Fruit fly (Drosophila melanogaster) whole organism, embryonic: Measurements from ENCODE around the gene CG13409.

Experiments used
- Aef1 ChIP-seq: fragments of 200-800 bp; sonication (Bioruptor generic); IDR thresholded peaks from 3 replicates; pipeline ENCODE4 v1.3.6; 2022; ENCODE audit warnings: missing biosample characterization, missing genetic modification characterization
- CG10147 ChIP-seq: fragments of 200-800 bp; sonication (Bioruptor generic); optimal IDR thresholded peaks from 2 replicates; lab custom pipeline; 2019; ENCODE audit warnings: missing biosample characterization, mild to moderate bottlenecking, missing genetic modification characterization, moderate library complexity
- CG10543 ChIP-seq: fragments of 200-800 bp; sonication (Bioruptor generic); optimal IDR thresholded peaks from 3 replicates; lab custom pipeline; 2017; ENCODE audit warnings: missing biosample characterization, mild to moderate bottlenecking, missing genetic modification characterization, moderate library complexity
- CG10959 ChIP-seq: fragments of 200-800 bp; sonication (Bioruptor generic); IDR thresholded peaks from 2 replicates; pipeline ENCODE4 v1.3.6; 2022; ENCODE audit warnings: missing biosample characterization, missing genetic modification characterization
- CG11560 ChIP-seq: fragments of 200-800 bp; sonication (Bioruptor generic); IDR thresholded peaks from 3 replicates; pipeline ENCODE4 v1.3.6; 2022; ENCODE audit warnings: missing biosample characterization, missing genetic modification characterization
- CG11695 ChIP-seq: fragments of 200-800 bp; sonication (Bioruptor generic); IDR thresholded peaks from 3 replicates; pipeline ENCODE4 v1.3.6; 2022; ENCODE audit warnings: missing biosample characterization, missing genetic modification characterization
- CG12942 ChIP-seq: fragments of 200-800 bp; sonication (Bioruptor generic); optimal IDR thresholded peaks from 3 replicates; lab custom pipeline; 2016; ENCODE audit warnings: missing biosample characterization, missing genetic modification characterization
- CG13287 ChIP-seq: fragments of 200-800 bp; sonication (Bioruptor generic); IDR thresholded peaks from 2 replicates; pipeline ENCODE4 v1.3.6; 2022; ENCODE audit warnings: missing biosample characterization, missing genetic modification characterization; ENCODE audit not compliant: partially characterized antibody
- CG1529 ChIP-seq: fragments of 200-800 bp; sonication (Bioruptor generic); optimal IDR thresholded peaks from 3 replicates; lab custom pipeline; 2018; ENCODE audit warnings: missing biosample characterization, missing genetic modification characterization
- CG16813 ChIP-seq: fragments of 200-800 bp; sonication (Bioruptor generic); IDR thresholded peaks from 3 replicates; pipeline ENCODE4 v1.3.6; 2022; ENCODE audit warnings: missing biosample characterization, missing genetic modification characterization; ENCODE audit not compliant: partially characterized antibody
- CG17359 ChIP-seq: fragments of 200-800 bp; sonication (Bioruptor generic); optimal IDR thresholded peaks from 3 replicates; lab custom pipeline; 2018; ENCODE audit warnings: missing biosample characterization, mild to moderate bottlenecking, missing genetic modification characterization, moderate library complexity
- CG18764 ChIP-seq: fragments of 200-800 bp; sonication (Bioruptor generic); optimal IDR thresholded peaks from 3 replicates; lab custom pipeline; 2016; ENCODE audit warnings: missing biosample characterization, missing genetic modification characterization
- CG2120 ChIP-seq: fragments of 200-800 bp; sonication (Bioruptor generic); optimal IDR thresholded peaks from 3 replicates; lab custom pipeline; 2016; ENCODE audit warnings: missing biosample characterization, missing genetic modification characterization
- CG3065 ChIP-seq: fragments of 200-800 bp; sonication (Bioruptor generic); optimal IDR thresholded peaks from 2 replicates; lab custom pipeline; 2016; ENCODE audit warnings: missing biosample characterization, missing genetic modification characterization
- CG3281 ChIP-seq: fragments of 200-800 bp; sonication (Bioruptor generic); optimal IDR thresholded peaks from 3 replicates; lab custom pipeline; 2017; ENCODE audit warnings: missing biosample characterization, mild to moderate bottlenecking, missing genetic modification characterization
- CG3847 ChIP-seq: fragments of 200-800 bp; sonication (Bioruptor generic); IDR thresholded peaks from 2 replicates; pipeline ENCODE4 v1.3.6; 2022; ENCODE audit warnings: missing biosample characterization, missing genetic modification characterization
- CG42726 ChIP-seq: fragments of 200-800 bp; sonication (Bioruptor generic); IDR thresholded peaks from 2 replicates; pipeline ENCODE4 v1.3.6; 2022; ENCODE audit warnings: missing biosample characterization, missing genetic modification characterization; ENCODE audit not compliant: partially characterized antibody
- CG6791 ChIP-seq: fragments of 200-800 bp; sonication (Bioruptor generic); IDR thresholded peaks from 3 replicates; pipeline ENCODE4 v1.3.6; 2022; ENCODE audit warnings: missing biosample characterization, missing genetic modification characterization; ENCODE audit not compliant: partially characterized antibody
- CG7928 ChIP-seq: fragments of 200-800 bp; sonication (Bioruptor generic); optimal IDR thresholded peaks from 2 replicates; lab custom pipeline; 2017; ENCODE audit warnings: missing biosample characterization, mild to moderate bottlenecking, missing genetic modification characterization
- CG9797 ChIP-seq: fragments of 200-800 bp; sonication (Bioruptor generic); optimal IDR thresholded peaks from 3 replicates; lab custom pipeline; 2018; ENCODE audit warnings: missing biosample characterization, mild to moderate bottlenecking, missing genetic modification characterization
- Dp ChIP-seq: fragments of 200-800 bp; sonication (Bioruptor generic); optimal IDR thresholded peaks from 2 replicates; lab custom pipeline; 2018; ENCODE audit warnings: missing biosample characterization, mild to moderate bottlenecking, missing genetic modification characterization, moderate library complexity
- H15 ChIP-seq: fragments of 200-800 bp; sonication (Bioruptor generic); IDR thresholded peaks from 3 replicates; pipeline ENCODE4 v1.3.6; 2022; ENCODE audit warnings: missing biosample characterization, missing genetic modification characterization
- HHEX ChIP-seq: fragments of 200-800 bp; sonication (Bioruptor generic); optimal IDR thresholded peaks from 3 replicates; lab custom pipeline; 2017; ENCODE audit warnings: missing biosample characterization, mild to moderate bottlenecking, missing genetic modification characterization, missing genetic modification reagents
- HmgZ ChIP-seq: fragments of 200-800 bp; sonication (Bioruptor generic); optimal IDR thresholded peaks from 2 replicates; lab custom pipeline; 2018; ENCODE audit warnings: missing biosample characterization, mild to moderate bottlenecking, missing genetic modification characterization
- Jarid2 ChIP-seq: fragments of 200-800 bp; sonication (Bioruptor generic); optimal IDR thresholded peaks from 3 replicates; lab custom pipeline; 2017; ENCODE audit warnings: mild to moderate bottlenecking, missing biosample characterization, missing genetic modification reagents, missing genetic modification characterization
- Kr ChIP-seq: fragments of 200-800 bp; sonication (Bioruptor generic); optimal IDR thresholded peaks from 2 replicates; lab custom pipeline; 2017; ENCODE audit warnings: missing biosample characterization, mild to moderate bottlenecking, missing genetic modification characterization
- Ravus ChIP-seq: fragments of 200-800 bp; sonication (Bioruptor generic); IDR thresholded peaks from 2 replicates; pipeline ENCODE4 v1.3.6; 2022; ENCODE audit warnings: missing biosample characterization, missing genetic modification characterization
- Sox100B ChIP-seq: fragments of 200-800 bp; sonication (Bioruptor generic); optimal IDR thresholded peaks from 3 replicates; lab custom pipeline; 2018; ENCODE audit warnings: missing biosample characterization, mild to moderate bottlenecking, missing genetic modification characterization
- Stat92E ChIP-seq, 3 experiments: fragments of >200 bp in 2 of 3; fragments of 200-800 bp in 1 of 3; sonication (Bioruptor generic) in 1 of 3; optimal IDR thresholded peaks; 2 replicates each; lab custom pipeline; 2017 to 2019; ENCODE audit warnings: missing biosample characterization in 3 of 3, missing genetic modification characterization in 3 of 3, mild to moderate bottlenecking in 1 of 3, moderate library complexity in 1 of 3
- TFAM ChIP-seq: fragments of 200-800 bp; sonication (Bioruptor generic); optimal IDR thresholded peaks from 2 replicates; lab custom pipeline; 2017; ENCODE audit warnings: missing biosample characterization, missing genetic modification characterization, inconsistent platforms
- abd-A ChIP-seq: fragments of 200-800 bp; sonication (Bioruptor generic); optimal IDR thresholded peaks from 3 replicates; lab custom pipeline; 2019; ENCODE audit warnings: missing biosample characterization, mild to moderate bottlenecking, missing genetic modification characterization, moderate library complexity
- ara ChIP-seq: fragments of 200-800 bp; sonication (Bioruptor generic); IDR thresholded peaks from 2 replicates; pipeline ENCODE4 v1.3.6; 2022; ENCODE audit warnings: missing biosample characterization, missing genetic modification characterization
- az2 ChIP-seq: fragments of 200-800 bp; sonication (Bioruptor generic); optimal IDR thresholded peaks from 3 replicates; lab custom pipeline; 2016; ENCODE audit warnings: missing biosample characterization, missing genetic modification characterization
- cad ChIP-seq: fragments of >200 bp; optimal IDR thresholded peaks from 2 replicates; lab custom pipeline; 2017; ENCODE audit warnings: missing biosample characterization, missing genetic modification characterization
- chn ChIP-seq: fragments of 200-800 bp; sonication (Bioruptor generic); optimal IDR thresholded peaks from 2 replicates; lab custom pipeline; 2016; ENCODE audit warnings: missing biosample characterization, missing genetic modification characterization
- corto ChIP-seq: fragments of 200-800 bp; sonication (Bioruptor generic); optimal IDR thresholded peaks from 2 replicates; lab custom pipeline; 2016; ENCODE audit warnings: missing biosample characterization, mild to moderate bottlenecking, missing genetic modification characterization, moderate library complexity
- emc ChIP-seq: fragments of 200-800 bp; sonication (Bioruptor generic); optimal IDR thresholded peaks from 2 replicates; lab custom pipeline; 2016; ENCODE audit warnings: missing biosample characterization, missing genetic modification characterization
- en ChIP-seq: fragments of 200-800 bp; sonication (Bioruptor generic); optimal IDR thresholded peaks from 2 replicates; lab custom pipeline; 2016; ENCODE audit warnings: missing biosample characterization, missing genetic modification characterization
- eyg ChIP-seq: fragments of 200-800 bp; sonication (Bioruptor generic); optimal IDR thresholded peaks from 3 replicates; lab custom pipeline; 2016; ENCODE audit warnings: missing biosample characterization, missing genetic modification characterization
- gfzf ChIP-seq: fragments of 200-800 bp; sonication (Bioruptor generic); optimal IDR thresholded peaks from 2 replicates; lab custom pipeline; 2016; ENCODE audit warnings: missing biosample characterization, mild to moderate bottlenecking, missing genetic modification characterization, moderate library complexity
- ind ChIP-seq: fragments of 200-800 bp; sonication (Bioruptor generic); optimal IDR thresholded peaks from 3 replicates; lab custom pipeline; 2016; ENCODE audit warnings: missing biosample characterization, missing genetic modification characterization
- luna ChIP-seq: fragments of 200-800 bp; sonication (Bioruptor generic); optimal IDR thresholded peaks from 2 replicates; lab custom pipeline; 2016; ENCODE audit warnings: missing biosample characterization, missing genetic modification characterization
- nom ChIP-seq: fragments of 200-800 bp; sonication (Bioruptor generic); optimal IDR thresholded peaks from 2 replicates; lab custom pipeline; 2017; ENCODE audit warnings: missing biosample characterization, missing genetic modification characterization, mild to moderate bottlenecking, moderate library complexity, missing genetic modification reagents
- onecut ChIP-seq: fragments of 200-800 bp; sonication (Bioruptor generic); IDR thresholded peaks from 2 replicates; pipeline ENCODE4 v1.3.6; 2022; ENCODE audit warnings: missing biosample characterization, missing genetic modification characterization
- pfk ChIP-seq: fragments of 200-800 bp; sonication (Bioruptor generic); optimal IDR thresholded peaks from 2 replicates; lab custom pipeline; 2018; ENCODE audit warnings: missing biosample characterization, mild to moderate bottlenecking, missing genetic modification characterization, moderate library complexity
- pho ChIP-seq: fragments of 200-800 bp; sonication (Bioruptor generic); optimal IDR thresholded peaks from 2 replicates; lab custom pipeline; 2016; ENCODE audit warnings: missing biosample characterization, missing genetic modification characterization
- sd ChIP-seq: fragments of 200-800 bp; sonication (Bioruptor generic); optimal IDR thresholded peaks from 3 replicates; lab custom pipeline; 2018; ENCODE audit warnings: missing biosample characterization, mild to moderate bottlenecking, missing genetic modification characterization, moderate library complexity
- sens-2 ChIP-seq: fragments of 200-800 bp; sonication (Bioruptor generic); IDR thresholded peaks from 2 replicates; pipeline ENCODE4 v1.3.6; 2022; ENCODE audit warnings: missing biosample characterization, missing genetic modification characterization
- tio ChIP-seq: fragments of 200-800 bp; sonication (Bioruptor generic); optimal IDR thresholded peaks from 2 replicates; lab custom pipeline; 2017; ENCODE audit warnings: missing biosample characterization, missing genetic modification characterization, inconsistent platforms
- ttk ChIP-seq: fragments of 200-800 bp; sonication (Bioruptor generic); IDR thresholded peaks from 2 replicates; pipeline ENCODE4 v2.1.2; 2022; ENCODE audit warnings: missing biosample characterization, missing genetic modification characterization
- z ChIP-seq: fragments of 200-800 bp; sonication (Bioruptor generic); IDR thresholded peaks from 3 replicates; pipeline ENCODE4 v1.3.6; 2022; ENCODE audit warnings: missing biosample characterization, missing genetic modification characterization

CG13409 gene

dm6 chr3R:21992909-21993308 lies 38.8 kb downstream of the CG13409 start (continued):
- no peak for TF ChIP-seq CG16813 (GFP tag; lab: Robert Waterston, UW)
- TF ChIP-seq CG12942 (GFP tag; lab: Kevin White, UChicago), result no peak
- TF ChIP-seq emc (GFP tag; lab: Kevin White, UChicago), result no peak
- peak; percentile 21; the same call in 1 of the 2 replicates for TF ChIP-seq CG3847
- no peak for TF ChIP-seq CG6791 (GFP tag; lab: Robert Waterston, UW)
- no peak for TF ChIP-seq CG10543 (GFP tag; lab: Kevin White, UChicago)
- TF ChIP-seq TFAM (GFP tag; lab: Kevin White, UChicago), result no peak
- no peak for TF ChIP-seq CG17359
- TF ChIP-seq HmgZ (tag; lab: Kevin White, UChicago), result no peak
- TF ChIP-seq CG2120, result peak; percentile 51
- TF ChIP-seq cad, result no peak
- TF ChIP-seq en, result no peak
- TF ChIP-seq CG7928 (GFP tag; lab: Kevin White, UChicago), result no peak
- no peak for TF ChIP-seq CG9797 (GFP tag; lab: Kevin White, UChicago)
- peak; percentile 32 for TF ChIP-seq az2 (GFP tag; lab: Kevin White, UChicago)
- TF ChIP-seq ind (GFP tag; lab: Kevin White, UChicago), result peak; percentile 50
- TF ChIP-seq nom (GFP tag; lab: Kevin White, UChicago), result no peak
- no peak for TF ChIP-seq sens-2 (GFP tag; lab: Robert Waterston, UW)
- peak; percentile 30; the same call in 1 of the 2 replicates for TF ChIP-seq onecut (GFP tag; lab: Robert Waterston, UW)
- TF ChIP-seq chn, result peak; percentile 26
- peak; percentile 45; the same call in 1 of the 3 replicates for TF ChIP-seq H15 (GFP tag; lab: Robert Waterston, UW)
- TF ChIP-seq CG10959 (GFP tag; lab: Robert Waterston, UW), result no peak
- peak; percentile 14 for TF ChIP-seq tio (GFP tag; lab: Kevin White, UChicago)
- TF ChIP-seq Dp (GFP tag; lab: Kevin White, UChicago), result no peak
- no peak for TF ChIP-seq abd-A (tag; lab: Kevin White, UChicago)
- no peak for TF ChIP-seq CG1529 (GFP tag; lab: Kevin White, UChicago)
- TF ChIP-seq CG42726 (GFP tag; lab: Robert Waterston, UW), result no peak
- TF ChIP-seq pho (GFP tag; lab: Kevin White, UChicago), result no peak
- TF ChIP-seq Sox100B (GFP tag; lab: Kevin White, UChicago), result no peak
- no peak for TF ChIP-seq sd (tag; lab: Kevin White, UChicago)
- TF ChIP-seq Stat92E (GFP tag; optimal IDR thresholded peaks at IDR 0.05; lab: Kevin White, UChicago), result no peak
- no peak; the same call in 2 of the 3 replicates for TF ChIP-seq CG11695 (GFP tag; lab: Robert Waterston, UW)
- peak; percentile 59; the same call in 1 of the 2 replicates for TF ChIP-seq ttk (GFP tag; lab: Robert Waterston, UW)
- TF ChIP-seq CG13287 (GFP tag; lab: Robert Waterston, UW), result no peak
- TF ChIP-seq pfk, result no peak
- TF ChIP-seq CG18764 (GFP tag; lab: Kevin White, UChicago), result no peak
- TF ChIP-seq CG3065 (GFP tag; lab: Kevin White, UChicago), result no peak
- TF ChIP-seq gfzf (GFP tag; lab: Kevin White, UChicago), result no peak
- 0 out of 3 replicates have a peak, but pooled peaks have one; percentile 40 for TF ChIP-seq CG11560 (tag; lab: Robert Waterston, UW)
- TF ChIP-seq HHEX (GFP tag; lab: Kevin White, UChicago), result no peak
- peak; percentile 67 for TF ChIP-seq Aef1 (GFP tag; lab: Robert Waterston, UW)
- no peak for TF ChIP-seq luna (GFP tag; lab: Kevin White, UChicago)
- peak; percentile 56; the same call in 1 of the 2 replicates for TF ChIP-seq ara
- no peak for TF ChIP-seq CG3281 (GFP tag; lab: Kevin White, UChicago)
- TF ChIP-seq Ravus, result no peak
- TF ChIP-seq z (GFP tag; lab: Robert Waterston, UW), result no peak
- TF ChIP-seq corto, result no peak
- TF ChIP-seq Kr, result no peak
- no peak for TF ChIP-seq CG10147 (GFP tag; lab: Kevin White, UChicago)
- TF ChIP-seq Jarid2 (GFP tag; lab: Kevin White, UChicago), result no peak
- TF ChIP-seq eyg (GFP tag; lab: Kevin White, UChicago), result peak; percentile 16
